Fruit fly (Drosophila melanogaster): ENCODE results near the gene CG33342.
A peak's percentile ranks its signal among the peaks of the same experiment; 100 is the strongest.

The CG33342 gene

DNA sequence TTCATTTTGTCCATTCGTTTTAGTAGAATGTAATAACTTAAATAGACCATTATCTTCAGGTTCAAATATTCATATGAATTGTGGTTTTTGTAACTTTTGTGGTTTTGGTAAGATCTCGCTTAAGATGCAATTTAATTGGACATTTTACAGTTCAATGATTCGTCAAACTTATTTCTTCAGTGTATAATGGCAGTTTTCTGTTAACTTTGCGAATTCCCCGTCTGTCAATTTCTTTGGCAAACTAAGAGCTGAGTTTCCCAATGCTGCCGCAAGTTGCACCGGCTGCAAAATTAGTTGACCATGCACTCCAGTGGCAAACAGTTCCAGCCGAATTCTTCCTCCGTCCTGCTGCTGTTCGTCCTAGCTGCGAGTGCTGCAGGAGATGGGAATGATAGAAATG, at the start of gene CG33342:
Gene CG33342 (plus strand): TSS at position 301 of the 400 bp plus-strand sequence.
- TF ChIP-seq rn (GFP tag; IDR thresholded peaks at IDR 0.05) (no peak), Ets98B (GFP tag; IDR thresholded peaks at IDR 0.05) (no peak), CG34367 (tag; optimal IDR thresholded peaks at IDR 0.05) (no peak), Pif1B (GFP tag; optimal IDR thresholded peaks at IDR 0.05) (no peak), D1 (tag; optimal IDR thresholded peaks at IDR 0.05) (no peak), CG13204 (GFP tag; optimal IDR thresholded peaks at IDR 0.05) (no peak), CG14655 (GFP tag; optimal IDR thresholded peaks at IDR 0.05) (no peak), fd96Ca (GFP tag; IDR thresholded peaks at IDR 0.05) (no peak), CG4496 (GFP tag; IDR thresholded peaks at IDR 0.05) (no peak), CG17806 (tag; optimal IDR thresholded peaks at IDR 0.05) (no peak), CG9948 (tag; optimal IDR thresholded peaks at IDR 0.05) (no peak), gl (tag; optimal IDR thresholded peaks at IDR 0.05) (no peak), Pif1A (GFP tag; optimal IDR thresholded peaks at IDR 0.05) (no peak), CG12605 (GFP tag; IDR thresholded peaks at IDR 0.05) (no peak), EcR (GFP tag; optimal IDR thresholded peaks at IDR 0.05) (no peak), CG15710 (tag; optimal IDR thresholded peaks at IDR 0.05) (no peak)

- TF ChIP-seq fd96Ca (GFP tag; IDR thresholded peaks at IDR 0.05) (peak; percentile 41; the same call in 1 of the 3 replicates), CG4496 (GFP tag; IDR thresholded peaks at IDR 0.05) (peak; percentile 35; the same call in 1 of the 3 replicates), Pif1B (GFP tag; optimal IDR thresholded peaks at IDR 0.05) (no peak)
These were observed 43.4 kb upstream of the CG33342 start, which contains the start of the genes Rrp5 and Dis3 for dm6 chr3R:24333182-24333808. Rrp5 (minus strand) TSS chr3R:24333316. Dis3 (plus strand) TSS chr3R:24333433.

dm6 chr3R:24336622-24337021, 40.0 kb upstream of the CG33342 start, which contains the start of gene CG6432:
CG6432 (plus strand) TSS chr3R:24336922.
- TF ChIP-seq Ets98B (GFP tag; IDR thresholded peaks at IDR 0.05), result no peak
- no peak for TF ChIP-seq rn (GFP tag; IDR thresholded peaks at IDR 0.05)
- TF ChIP-seq CG4496 (GFP tag; IDR thresholded peaks at IDR 0.05), result no peak
- TF ChIP-seq gl (tag; optimal IDR thresholded peaks at IDR 0.05), result no peak
- TF ChIP-seq CG13204 (GFP tag; optimal IDR thresholded peaks at IDR 0.05), result no peak
- no peak for TF ChIP-seq CG10348 (GFP tag; IDR thresholded peaks at IDR 0.05)
- TF ChIP-seq CG9948 (tag; optimal IDR thresholded peaks at IDR 0.05), result no peak
- no peak for TF ChIP-seq D1 (tag; optimal IDR thresholded peaks at IDR 0.05)
- no peak for TF ChIP-seq CG12605 (GFP tag; IDR thresholded peaks at IDR 0.05)
- TF ChIP-seq CG15710 (tag; optimal IDR thresholded peaks at IDR 0.05), result no peak
- TF ChIP-seq CG17806 (tag; optimal IDR thresholded peaks at IDR 0.05), result no peak
- no peak for TF ChIP-seq EcR (GFP tag; optimal IDR thresholded peaks at IDR 0.05)
- TF ChIP-seq Pif1B (GFP tag; optimal IDR thresholded peaks at IDR 0.05), result no peak
- no peak for TF ChIP-seq CG8159 (tag; optimal IDR thresholded peaks at IDR 0.05)

DNA sequence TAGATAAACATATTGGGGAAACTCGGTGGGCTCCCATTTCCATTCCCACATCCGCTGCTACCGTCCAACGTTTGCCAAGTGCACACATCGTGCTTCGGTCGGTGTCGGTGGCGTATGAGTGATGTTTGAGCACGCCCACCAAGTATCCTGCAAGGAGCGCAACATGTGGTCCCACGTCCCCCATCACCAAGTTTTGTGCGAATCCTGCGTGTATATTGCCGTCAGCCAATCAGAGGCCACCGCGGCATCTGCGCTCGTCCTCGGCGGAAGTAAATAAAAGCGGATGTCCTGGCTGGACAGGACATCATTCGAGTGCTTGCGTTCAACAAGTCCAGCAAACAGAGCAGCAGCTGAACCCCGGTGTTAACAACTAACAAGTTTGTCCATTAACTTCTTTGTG, 35.4 kb upstream of the CG33342 start, which contains the start of gene Ms:
Gene Ms (plus strand): TSS at position 301 of the 400 bp plus-strand sequence.
- TF ChIP-seq CG9948 (tag; optimal IDR thresholded peaks at IDR 0.05), result no peak
- TF ChIP-seq CG8301 (tag; optimal IDR thresholded peaks at IDR 0.05), result no peak
- no peak for TF ChIP-seq D1 (tag; optimal IDR thresholded peaks at IDR 0.05)
- no peak for TF ChIP-seq CG17806 (tag; optimal IDR thresholded peaks at IDR 0.05)
- peak; percentile 37; the same call in 1 of the 2 replicates for TF ChIP-seq CG12605 (GFP tag; IDR thresholded peaks at IDR 0.05)
- no peak for TF ChIP-seq Snoo (tag; optimal IDR thresholded peaks at IDR 0.05)

dm6 chr3R:24348420-24349190, 28.1 kb upstream of the CG33342 start, which contains the start of the genes CG5746 and CG6454:
CG5746 (minus strand) TSS chr3R:24348791.
CG6454 (plus strand) TSS chr3R:24349182.
- TF ChIP-seq CG8301 (tag; optimal IDR thresholded peaks at IDR 0.05) (no peak), Pif1B (GFP tag; optimal IDR thresholded peaks at IDR 0.05) (no peak), rn (GFP tag; IDR thresholded peaks at IDR 0.05) (no peak), CG14655 (GFP tag; optimal IDR thresholded peaks at IDR 0.05) (no peak), CG9948 (tag; optimal IDR thresholded peaks at IDR 0.05) (no peak), CG13204 (GFP tag; optimal IDR thresholded peaks at IDR 0.05) (no peak), CG4496 (GFP tag; IDR thresholded peaks at IDR 0.05) (0 out of 3 replicates have a peak, but pooled peaks have one; percentile 12), D1 (tag; optimal IDR thresholded peaks at IDR 0.05) (no peak), CG32121 (GFP tag; IDR thresholded peaks at IDR 0.05) (no peak), Pif1A (GFP tag; optimal IDR thresholded peaks at IDR 0.05) (no peak), CG15710 (tag; optimal IDR thresholded peaks at IDR 0.05) (peak; percentile 38), Ets98B (GFP tag; IDR thresholded peaks at IDR 0.05) (no peak), EcR (GFP tag; optimal IDR thresholded peaks at IDR 0.05) (no peak), fd96Ca (GFP tag; IDR thresholded peaks at IDR 0.05) (no peak), gl (tag; optimal IDR thresholded peaks at IDR 0.05) (no peak)

DNA sequence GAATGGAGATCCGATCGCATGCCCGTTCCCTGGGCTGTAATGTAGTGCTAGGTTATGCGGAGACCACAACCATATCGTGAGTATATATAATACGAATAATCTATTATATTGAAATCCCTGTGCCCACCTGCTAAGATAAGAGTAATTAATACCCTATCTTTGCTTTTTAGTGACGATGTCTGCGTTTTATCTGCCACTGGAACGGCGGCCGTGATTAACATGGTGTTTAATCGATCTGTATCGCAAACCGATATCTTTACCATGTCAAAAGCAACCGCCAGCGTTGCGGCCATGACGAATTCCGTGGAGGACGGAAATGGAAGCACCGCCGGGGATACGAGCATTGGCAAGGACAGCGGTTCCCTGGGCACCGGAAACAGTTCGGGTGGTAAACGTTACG, 23.2 kb upstream of the CG33342 start:
- TF ChIP-seq CG8301 (tag; optimal IDR thresholded peaks at IDR 0.05), result no peak
- TF ChIP-seq CG8159 (tag; optimal IDR thresholded peaks at IDR 0.05), result no peak
- TF ChIP-seq CG15710 (tag; optimal IDR thresholded peaks at IDR 0.05), result no peak
- no peak for TF ChIP-seq CG34367 (tag; optimal IDR thresholded peaks at IDR 0.05)
- no peak for TF ChIP-seq CG12605 (GFP tag; IDR thresholded peaks at IDR 0.05)
- TF ChIP-seq CG14655 (GFP tag; optimal IDR thresholded peaks at IDR 0.05), result no peak
- no peak for TF ChIP-seq D1 (tag; optimal IDR thresholded peaks at IDR 0.05)
- no peak for TF ChIP-seq CG4496 (GFP tag; IDR thresholded peaks at IDR 0.05)
- TF ChIP-seq gl (tag; optimal IDR thresholded peaks at IDR 0.05), result no peak
- TF ChIP-seq CG10348 (GFP tag; IDR thresholded peaks at IDR 0.05), result no peak
- no peak for TF ChIP-seq fd96Ca (GFP tag; IDR thresholded peaks at IDR 0.05)
- TF ChIP-seq CG13204 (GFP tag; optimal IDR thresholded peaks at IDR 0.05), result no peak
- TF ChIP-seq rn (GFP tag; IDR thresholded peaks at IDR 0.05), result no peak
- no peak for TF ChIP-seq EcR (GFP tag; optimal IDR thresholded peaks at IDR 0.05)
- TF ChIP-seq CG32121 (GFP tag; IDR thresholded peaks at IDR 0.05), result no peak
- TF ChIP-seq Ets98B (GFP tag; IDR thresholded peaks at IDR 0.05), result no peak
- TF ChIP-seq Pif1A (GFP tag; optimal IDR thresholded peaks at IDR 0.05), result no peak
- no peak for TF ChIP-seq CG9948 (tag; optimal IDR thresholded peaks at IDR 0.05)
